Worm (Caenorhabditis elegans): ENCODE measurements around the gene nhr-56.

- TF ChIP-seq lin-54 (GFP tag; optimal IDR thresholded peaks at IDR 0.05) (no peak), ztf-22 (GFP tag; optimal IDR thresholded peaks at IDR 0.05) (no peak), ztf-25 (GFP tag; IDR thresholded peaks at IDR 0.05) (no peak), efl-1 (GFP tag; optimal IDR thresholded peaks at IDR 0.05) (no peak), somi-1 (GFP tag; optimal IDR thresholded peaks at IDR 0.05) (no peak), pbrm-1 (GFP tag; IDR thresholded peaks at IDR 0.05) (no peak), F57A8.1 (GFP tag; optimal IDR thresholded peaks at IDR 0.05) (no peak), unc-62 (GFP tag; optimal IDR thresholded peaks at IDR 0.05) (no peak), ZK185.1 (tag; optimal IDR thresholded peaks at IDR 0.05; ENCODE audit: poor library complexity, severe bottlenecking) (no peak), unc-130 (GFP tag; optimal IDR thresholded peaks at IDR 0.05) (no peak), F49E8.2 (tag; optimal IDR thresholded peaks at IDR 0.05; ENCODE audit: insufficient read depth) (no peak), K11D2.4 (GFP tag; IDR thresholded peaks at IDR 0.05) (no peak), nhr-27 (tag; optimal IDR thresholded peaks at IDR 0.05) (no peak)
Measured at ce11 chrV:2254553-2255124, 35.8 kb downstream of the nhr-56 start, which contains the start of gene str-253.
